Worm (Caenorhabditis elegans) whole organism, L4 larva: ENCODE results near the gene T20B5.2.

Experiments
- F10B5.3 ChIP-seq: sonication (generic microtip); optimal IDR thresholded peaks from 2 replicates; lab custom pipeline; 2016; ENCODE audit warnings: mild to moderate bottlenecking, missing genetic modification characterization, missing compliant biosample characterization
- ces-1 ChIP-seq: fragments of 150-350 bp; sonication (generic microtip); optimal IDR thresholded peaks from 4 replicates; lab custom pipeline; 2014; ENCODE audit warnings: missing biosample characterization, missing genetic modification reagents, missing genetic modification characterization
- lsy-2 ChIP-seq, 2 experiments: fragments of 150-350 bp in 1 of 2; sonication (generic microtip) in 1 of 2; optimal IDR thresholded peaks; 2 replicates each; lab custom pipeline; 2014 to 2017; ENCODE audit warnings: missing biosample characterization in 2 of 2, missing genetic modification characterization in 2 of 2
- madf-9 ChIP-seq: fragments of 200-800 bp; sonication (Bioruptor generic); conservative IDR thresholded peaks from 2 replicates; pipeline ENCODE4 v1.3.6; 2022; ENCODE audit warnings: missing genetic modification reagents, missing genetic modification characterization, missing compliant biosample characterization
- mdl-1 ChIP-seq, 2 experiments: fragments of 150-350 bp in 1 of 2; sonication (generic microtip) in 1 of 2; optimal IDR thresholded peaks; 2 replicates each; lab custom pipeline; 2014 to 2017; ENCODE audit warnings: missing biosample characterization in 2 of 2, missing genetic modification characterization in 2 of 2
- nhr-10 ChIP-seq: fragments of 150-350 bp; optimal IDR thresholded peaks from 2 replicates; lab custom pipeline; 2014; ENCODE audit warnings: missing biosample characterization, missing genetic modification characterization
- nhr-237 ChIP-seq: sonication (generic microtip); optimal IDR thresholded peaks from 2 replicates; lab custom pipeline; 2017; ENCODE audit warnings: missing biosample characterization, missing genetic modification characterization
- nhr-77 ChIP-seq: fragments of 150-350 bp; optimal IDR thresholded peaks from 2 replicates; lab custom pipeline; 2014; ENCODE audit warnings: missing biosample characterization, missing genetic modification characterization
- pqm-1 ChIP-seq: sonication (generic microtip); optimal IDR thresholded peaks from 2 replicates; lab custom pipeline; 2017; ENCODE audit warnings: missing biosample characterization, missing genetic modification characterization
- skn-1 ChIP-seq: fragments of 150-350 bp; optimal IDR thresholded peaks from 2 replicates; lab custom pipeline; 2014; ENCODE audit warnings: missing biosample characterization, missing genetic modification characterization
- tra-1 ChIP-seq: fragments of 200-800 bp; sonication (Bioruptor generic); IDR thresholded peaks from 2 replicates; pipeline ENCODE4 v1.3.6; 2022; ENCODE audit warnings: missing genetic modification reagents, missing genetic modification characterization, missing compliant biosample characterization
- ztf-11 ChIP-seq: fragments of 150-350 bp; optimal IDR thresholded peaks from 2 replicates; lab custom pipeline; 2014; ENCODE audit warnings: missing biosample characterization, missing genetic modification characterization

DNA sequence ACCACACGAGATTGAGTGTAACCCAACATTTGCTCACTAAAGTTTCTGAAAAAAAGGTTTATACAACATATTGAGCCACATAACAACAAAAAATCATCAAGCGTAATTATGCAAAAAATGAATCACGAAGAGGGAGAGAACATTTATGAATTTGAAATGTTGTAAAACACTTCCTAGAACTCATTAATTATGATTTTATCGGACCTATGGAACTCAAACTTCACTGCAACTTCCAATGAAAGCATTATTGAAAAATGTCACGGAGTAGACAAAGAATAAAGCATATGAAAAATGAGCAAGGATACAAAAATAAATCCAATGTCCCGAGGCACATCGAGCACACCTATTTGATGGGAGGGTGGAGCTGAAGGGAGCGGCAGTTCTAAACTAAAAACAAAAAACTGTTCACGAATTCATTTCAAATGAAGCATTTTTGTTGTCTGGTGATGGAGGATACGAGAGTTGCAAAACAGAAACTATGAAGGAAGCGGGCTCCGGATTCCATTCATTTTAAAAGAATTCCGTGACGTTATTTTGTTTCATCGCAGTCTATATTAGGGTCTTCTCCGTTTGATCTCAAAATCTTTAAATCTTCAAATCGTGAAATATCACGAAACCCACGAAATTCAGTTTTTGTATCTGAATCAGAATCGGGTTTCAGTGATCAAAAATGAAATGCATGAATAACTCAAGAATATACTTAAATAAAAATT lies 19.0 kb downstream of the T20B5.2 start, which contains the start of gene flp-20:
- no peak for TF ChIP-seq skn-1 (tag; lab: Kevin White, UChicago)
- TF ChIP-seq F10B5.3 (tag; lab: Kevin White, UChicago), result no peak
- TF ChIP-seq madf-9 (GFP tag; lab: Robert Waterston, UW), result no peak
- TF ChIP-seq pqm-1 (tag; lab: Kevin White, UChicago), result no peak
- no peak for TF ChIP-seq lsy-2 (tag; optimal IDR thresholded peaks at IDR 0.05; lab: Kevin White, UChicago)
- TF ChIP-seq nhr-237 (tag; lab: Kevin White, UChicago), result no peak
- TF ChIP-seq ztf-11 (tag; lab: Kevin White, UChicago), result no peak
- no peak for TF ChIP-seq nhr-77 (tag; lab: Kevin White, UChicago)
- no peak for TF ChIP-seq tra-1
- no peak for TF ChIP-seq nhr-10 (tag; lab: Kevin White, UChicago)
- TF ChIP-seq ces-1 (GFP tag; lab: Kevin White, UChicago), result no peak
- TF ChIP-seq mdl-1 (tag; optimal IDR thresholded peaks at IDR 0.05; lab: Kevin White, UChicago), result no peak
